Fruit fly (Drosophila melanogaster) whole organism, embryonic: ENCODE measurements around the gene CheB93b.

Source experiments
- Blimp-1 ChIP-seq: fragments of 200-800 bp; sonication (Bioruptor generic); optimal IDR thresholded peaks from 3 replicates; lab custom pipeline; 2018; ENCODE audit warnings: missing biosample characterization, missing genetic modification characterization, mild to moderate bottlenecking, moderate library complexity, missing genetic modification reagents
- CG30403 ChIP-seq: fragments of 200-800 bp; sonication (Bioruptor generic); optimal IDR thresholded peaks from 3 replicates; lab custom pipeline; 2016; ENCODE audit warnings: missing biosample characterization, missing genetic modification characterization
- bsh ChIP-seq, 2 experiments: fragments of 200-800 bp; sonication (Bioruptor generic); optimal IDR thresholded peaks; 2 replicates each; lab custom pipeline; 2017 to 2018; ENCODE audit warnings: mild to moderate bottlenecking in 2 of 2, missing biosample characterization in 2 of 2, missing genetic modification characterization in 2 of 2, moderate library complexity in 1 of 2
- hkb ChIP-seq, 2 experiments: fragments of 200-800 bp in 1 of 2; fragments of >200 bp in 1 of 2; sonication (Bioruptor generic) in 1 of 2; IDR thresholded peaks in 1 of 2; optimal IDR thresholded peaks in 1 of 2; 2 replicates each; pipeline versions ENCODE4 v1.3.6 to Lab custom; 2017 to 2022; ENCODE audit warnings: missing biosample characterization in 1 of 2, missing genetic modification characterization in 1 of 2
- tna ChIP-seq: fragments of 200-800 bp; sonication (Bioruptor generic); IDR thresholded peaks from 2 replicates; pipeline ENCODE4 v1.3.6; 2022; ENCODE audit warnings: missing biosample characterization, missing genetic modification characterization; ENCODE audit not compliant: partially characterized antibody
- vnd ChIP-seq: fragments of 200-800 bp; sonication (Bioruptor generic); IDR thresholded peaks from 3 replicates; pipeline ENCODE4 v1.3.6; 2022; ENCODE audit warnings: missing biosample characterization, missing genetic modification characterization; ENCODE audit not compliant: partially characterized antibody

DNA sequence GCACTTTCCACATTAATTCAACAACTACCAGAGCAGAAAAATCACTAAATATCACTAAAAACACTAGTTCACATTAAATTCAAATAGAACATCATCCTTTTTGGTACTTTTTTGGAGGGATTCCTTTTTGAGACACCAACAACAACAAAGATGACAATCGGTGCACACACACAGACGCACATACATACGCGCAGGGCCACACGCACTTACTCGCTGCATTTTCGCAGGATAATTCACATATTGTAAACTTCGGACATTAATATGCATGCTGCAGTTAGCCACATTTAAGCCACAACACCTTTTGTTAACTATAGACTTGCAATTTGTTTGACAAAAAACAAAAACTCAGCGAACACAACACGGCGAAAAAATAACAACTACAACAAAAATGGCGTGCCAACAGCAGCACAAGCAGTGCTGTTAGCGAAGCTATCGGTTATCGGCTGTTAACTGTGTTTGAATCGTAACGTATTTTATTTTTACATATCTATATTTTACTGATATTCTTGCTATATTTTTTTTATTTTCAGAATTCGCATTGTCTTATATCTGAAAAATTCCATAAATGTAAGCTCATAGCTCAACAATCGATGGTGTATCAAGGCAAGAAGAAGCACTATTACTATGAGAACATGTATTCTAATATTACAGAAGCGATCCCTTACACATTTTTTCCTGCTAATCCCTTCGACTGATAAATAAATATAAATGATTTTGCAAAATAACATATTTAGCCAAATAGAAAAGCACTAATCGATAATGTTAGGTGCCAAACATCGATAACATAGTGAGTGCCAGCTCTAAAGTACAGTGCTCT is 49.3 kb upstream of the CheB93b start:
- peak; percentile 70 for TF ChIP-seq vnd
- no peak for TF ChIP-seq hkb (optimal IDR thresholded peaks at IDR 0.05; lab: Kevin White, UChicago)
- no peak for TF ChIP-seq hkb (GFP tag; IDR thresholded peaks at IDR 0.05; lab: Robert Waterston, UW)
- no peak for TF ChIP-seq bsh (GFP tag; optimal IDR thresholded peaks at IDR 0.05; lab: Kevin White, UChicago)
- no peak for TF ChIP-seq Blimp-1 (GFP tag; lab: Kevin White, UChicago)
- TF ChIP-seq CG30403 (GFP tag; lab: Kevin White, UChicago) = no peak
- TF ChIP-seq tna (GFP tag; lab: Robert Waterston, UW) = peak; percentile 63; the same call in 1 of the 2 replicates
